Fruit fly (Drosophila melanogaster) whole organism, embryonic: ENCODE results near the gene car.
A peak's percentile ranks its signal among the peaks of the same experiment; 100 is the strongest.

ENCODE experiments used
- Adf1 ChIP-seq: fragments of 200-800 bp; sonication (Bioruptor generic); IDR thresholded peaks from 2 replicates; pipeline ENCODE4 v1.3.6; 2022; ENCODE audit warnings: missing biosample characterization, missing genetic modification characterization
- Atf-2 ChIP-seq: fragments of 200-800 bp; sonication (Bioruptor generic); optimal IDR thresholded peaks from 2 replicates; lab custom pipeline; 2016; ENCODE audit warnings: missing biosample characterization, missing genetic modification characterization
- CG10274 ChIP-seq: fragments of 200-800 bp; sonication (Bioruptor generic); optimal IDR thresholded peaks from 3 replicates; lab custom pipeline; 2017; ENCODE audit warnings: missing biosample characterization, mild to moderate bottlenecking, missing genetic modification characterization
- CG13624 ChIP-seq: fragments of 200-800 bp; sonication (Bioruptor generic); optimal IDR thresholded peaks from 2 replicates; lab custom pipeline; 2016; ENCODE audit warnings: missing biosample characterization, missing genetic modification characterization
- CG15479 ChIP-seq: fragments of 200-800 bp; sonication (Bioruptor generic); optimal IDR thresholded peaks from 3 replicates; lab custom pipeline; 2019; ENCODE audit warnings: missing biosample characterization, mild to moderate bottlenecking, missing genetic modification characterization, moderate library complexity
- CG16815 ChIP-seq: fragments of 200-800 bp; sonication (Bioruptor generic); optimal IDR thresholded peaks from 3 replicates; lab custom pipeline; 2017; ENCODE audit warnings: missing biosample characterization, mild to moderate bottlenecking, missing genetic modification characterization
- CG18262 ChIP-seq: fragments of 200-800 bp; optimal IDR thresholded peaks from 3 replicates; lab custom pipeline; 2019; ENCODE audit warnings: missing biosample characterization, mild to moderate bottlenecking, missing genetic modification characterization, moderate library complexity
- CG1832 ChIP-seq: fragments of 200-800 bp; sonication (Bioruptor generic); optimal IDR thresholded peaks from 2 replicates; lab custom pipeline; 2017; ENCODE audit warnings: missing biosample characterization, mild to moderate bottlenecking, missing genetic modification characterization, inconsistent platforms
- CG18619 ChIP-seq: fragments of 200-800 bp; sonication (Bioruptor generic); optimal IDR thresholded peaks from 3 replicates; lab custom pipeline; 2017; ENCODE audit warnings: missing biosample characterization, mild to moderate bottlenecking, missing genetic modification characterization
- CG2116 ChIP-seq: fragments of 200-800 bp; sonication (Bioruptor generic); optimal IDR thresholded peaks from 3 replicates; lab custom pipeline; 2018; ENCODE audit warnings: missing biosample characterization, mild to moderate bottlenecking, missing genetic modification characterization
- CG3163 ChIP-seq: fragments of 200-800 bp; sonication (Bioruptor generic); optimal IDR thresholded peaks from 3 replicates; lab custom pipeline; 2016; ENCODE audit warnings: missing biosample characterization, missing genetic modification characterization
- CG32532 ChIP-seq: fragments of 200-800 bp; sonication (Bioruptor generic); IDR thresholded peaks from 2 replicates; pipeline ENCODE4 v1.3.6; 2022; ENCODE audit warnings: missing biosample characterization, missing genetic modification characterization
- CG32767 ChIP-seq: fragments of 200-800 bp; sonication (Bioruptor generic); IDR thresholded peaks from 2 replicates; pipeline ENCODE4 v1.3.6; 2022; ENCODE audit warnings: missing biosample characterization, missing genetic modification characterization
- CG6689 ChIP-seq: fragments of 200-800 bp; sonication (Bioruptor generic); IDR thresholded peaks from 2 replicates; pipeline ENCODE4 v1.3.6; 2022; ENCODE audit warnings: missing biosample characterization, missing genetic modification characterization
- CG7357 ChIP-seq: fragments of 200-800 bp; sonication (Bioruptor generic); IDR thresholded peaks from 3 replicates; pipeline ENCODE4 v1.3.6; 2022; ENCODE audit warnings: missing biosample characterization, missing genetic modification characterization
- CG7372 ChIP-seq: fragments of 200-800 bp; sonication (Bioruptor generic); IDR thresholded peaks from 2 replicates; pipeline ENCODE4 v1.3.6; 2022; ENCODE audit warnings: missing biosample characterization, missing genetic modification characterization
- CG7839 ChIP-seq: fragments of 200-800 bp; sonication (Bioruptor generic); optimal IDR thresholded peaks from 3 replicates; lab custom pipeline; 2018; ENCODE audit warnings: missing biosample characterization, mild to moderate bottlenecking, missing genetic modification characterization, moderate library complexity
- CG8089 ChIP-seq: fragments of 200-800 bp; sonication (Bioruptor generic); optimal IDR thresholded peaks from 3 replicates; lab custom pipeline; 2016; ENCODE audit warnings: missing biosample characterization, missing genetic modification characterization
- CG9797 ChIP-seq: fragments of 200-800 bp; sonication (Bioruptor generic); optimal IDR thresholded peaks from 3 replicates; lab custom pipeline; 2018; ENCODE audit warnings: missing biosample characterization, mild to moderate bottlenecking, missing genetic modification characterization
- Deaf1 ChIP-seq: fragments of 200-800 bp; optimal IDR thresholded peaks from 3 replicates; lab custom pipeline; 2019; ENCODE audit warnings: missing biosample characterization, mild to moderate bottlenecking, missing genetic modification characterization, moderate library complexity
- Dp ChIP-seq: fragments of 200-800 bp; sonication (Bioruptor generic); optimal IDR thresholded peaks from 2 replicates; lab custom pipeline; 2018; ENCODE audit warnings: missing biosample characterization, mild to moderate bottlenecking, missing genetic modification characterization, moderate library complexity
- Dref ChIP-seq: fragments of 200-800 bp; sonication (Bioruptor generic); IDR thresholded peaks from 2 replicates; pipeline ENCODE4 v1.3.6; 2022; ENCODE audit warnings: missing biosample characterization, missing genetic modification characterization
- E2f2 ChIP-seq: fragments of 200-800 bp; sonication (Bioruptor generic); IDR thresholded peaks from 2 replicates; pipeline ENCODE4 v1.3.6; 2022; ENCODE audit warnings: missing biosample characterization, missing genetic modification characterization
- HLH54F ChIP-seq: fragments of 200-800 bp; sonication (Bioruptor generic); optimal IDR thresholded peaks from 3 replicates; lab custom pipeline; 2016; ENCODE audit warnings: missing biosample characterization, missing genetic modification characterization
- Hr78 ChIP-seq, 2 experiments: fragments of 200-800 bp in 1 of 2; fragments of >200 bp in 1 of 2; sonication (Bioruptor generic) in 1 of 2; optimal IDR thresholded peaks; 2 replicates each; lab custom pipeline; 2017 to 2019; ENCODE audit warnings: missing biosample characterization in 2 of 2, missing genetic modification characterization in 2 of 2, mild to moderate bottlenecking in 1 of 2, moderate library complexity in 1 of 2
- MESR4 ChIP-seq: fragments of 200-800 bp; sonication (Bioruptor generic); optimal IDR thresholded peaks from 2 replicates; lab custom pipeline; 2018; ENCODE audit warnings: missing biosample characterization, mild to moderate bottlenecking, missing genetic modification characterization, moderate library complexity
- Med ChIP-seq: fragments of 200-800 bp; sonication (Bioruptor generic); peaks from one replicate; lab custom pipeline; 2016; ENCODE audit warnings: missing biosample characterization, missing genetic modification characterization, mild to moderate bottlenecking, inconsistent platforms, moderate library complexity
- Nf-YB ChIP-seq: fragments of 200-800 bp; sonication (Bioruptor generic); optimal IDR thresholded peaks from 3 replicates; lab custom pipeline; 2019; ENCODE audit warnings: missing biosample characterization, mild to moderate bottlenecking, missing genetic modification characterization, moderate library complexity
- Pdp1 ChIP-seq, 2 experiments: fragments of 200-800 bp; sonication (Bioruptor generic); optimal IDR thresholded peaks; 3 replicates each; lab custom pipeline; 2016; ENCODE audit warnings: missing biosample characterization in 2 of 2, missing genetic modification characterization in 2 of 2, mild to moderate bottlenecking in 1 of 2, moderate library complexity in 1 of 2
- Scr ChIP-seq: fragments of 200-800 bp; sonication (Bioruptor generic); IDR thresholded peaks from 2 replicates; pipeline ENCODE4 v1.3.6; 2022; ENCODE audit warnings: missing biosample characterization, missing genetic modification characterization; ENCODE audit not compliant: partially characterized antibody
- Sry-β ChIP-seq: fragments of 200-800 bp; sonication (Bioruptor generic); optimal IDR thresholded peaks from 2 replicates; lab custom pipeline; 2018; ENCODE audit warnings: missing biosample characterization, mild to moderate bottlenecking, missing genetic modification characterization, moderate library complexity
- Sry-δ ChIP-seq: fragments of 200-800 bp; sonication (Bioruptor generic); optimal IDR thresholded peaks from 2 replicates; lab custom pipeline; 2016; ENCODE audit warnings: missing biosample characterization, missing genetic modification characterization
- ab ChIP-seq: fragments of 200-800 bp; sonication (Bioruptor generic); optimal IDR thresholded peaks from 2 replicates; lab custom pipeline; 2016; ENCODE audit warnings: missing biosample characterization, missing genetic modification characterization
- bigmax ChIP-seq: fragments of 200-800 bp; sonication (Bioruptor generic); optimal IDR thresholded peaks from 2 replicates; lab custom pipeline; 2018; ENCODE audit warnings: missing biosample characterization, mild to moderate bottlenecking, missing genetic modification characterization
- corto ChIP-seq: fragments of 200-800 bp; sonication (Bioruptor generic); optimal IDR thresholded peaks from 2 replicates; lab custom pipeline; 2016; ENCODE audit warnings: missing biosample characterization, mild to moderate bottlenecking, missing genetic modification characterization, moderate library complexity
- crol ChIP-seq: fragments of 200-800 bp; sonication (Bioruptor generic); IDR thresholded peaks from 2 replicates; pipeline ENCODE4 v1.3.6; 2022; ENCODE audit warnings: missing biosample characterization, missing genetic modification characterization
- ems ChIP-seq: fragments of 200-800 bp; sonication (Bioruptor generic); optimal IDR thresholded peaks from 3 replicates; lab custom pipeline; 2016; ENCODE audit warnings: missing biosample characterization, missing genetic modification characterization
- grn ChIP-seq: fragments of 200-800 bp; sonication (Bioruptor generic); optimal IDR thresholded peaks from 3 replicates; lab custom pipeline; 2017; ENCODE audit warnings: missing biosample characterization, missing genetic modification characterization
- gsb-n ChIP-seq: fragments of 200-800 bp; sonication (Bioruptor generic); optimal IDR thresholded peaks from 3 replicates; lab custom pipeline; 2018; ENCODE audit warnings: missing biosample characterization, mild to moderate bottlenecking, missing genetic modification characterization
- hbn ChIP-seq: fragments of 200-800 bp; sonication (Bioruptor generic); IDR thresholded peaks from 2 replicates; pipeline ENCODE4 v1.3.6; 2022; ENCODE audit warnings: missing biosample characterization, missing genetic modification characterization; ENCODE audit not compliant: partially characterized antibody
- her ChIP-seq: fragments of 200-800 bp; sonication (Bioruptor generic); optimal IDR thresholded peaks from 2 replicates; lab custom pipeline; 2016; ENCODE audit warnings: missing biosample characterization, missing genetic modification characterization
- nerfin-2 ChIP-seq: fragments of 200-800 bp; sonication (Bioruptor generic); IDR thresholded peaks from 2 replicates; pipeline ENCODE4 v1.3.6; 2022; ENCODE audit warnings: missing biosample characterization, missing genetic modification characterization; ENCODE audit not compliant: partially characterized antibody
- org-1 ChIP-seq: fragments of 200-800 bp; sonication (Bioruptor generic); optimal IDR thresholded peaks from 2 replicates; lab custom pipeline; 2017; ENCODE audit warnings: missing biosample characterization, missing genetic modification characterization
- prd ChIP-seq, 3 experiments: fragments of >200 bp in 2 of 3; fragments of 200-800 bp in 1 of 3; sonication (Bioruptor generic) in 1 of 3; optimal IDR thresholded peaks in 2 of 3; IDR thresholded peaks in 1 of 3; 2 replicates in 2 of 3; 3 replicates in 1 of 3; pipeline versions ENCODE4 v1.3.6 to Lab custom; 2017 to 2022; ENCODE audit warnings: missing biosample characterization in 1 of 3, missing genetic modification characterization in 1 of 3
- pum ChIP-seq: fragments of 200-800 bp; sonication (Bioruptor generic); optimal IDR thresholded peaks from 2 replicates; lab custom pipeline; 2016; ENCODE audit warnings: missing biosample characterization, missing genetic modification characterization
- pzg ChIP-seq: fragments of 200-800 bp; sonication (Bioruptor generic); optimal IDR thresholded peaks from 3 replicates; lab custom pipeline; 2018; ENCODE audit warnings: missing biosample characterization, mild to moderate bottlenecking, missing genetic modification characterization, moderate library complexity
- row ChIP-seq: fragments of 200-800 bp; sonication (Bioruptor generic); IDR thresholded peaks from 3 replicates; pipeline ENCODE4 v1.3.6; 2022; ENCODE audit warnings: missing biosample characterization, missing genetic modification characterization
- sens-2 ChIP-seq: fragments of 200-800 bp; sonication (Bioruptor generic); IDR thresholded peaks from 2 replicates; pipeline ENCODE4 v1.3.6; 2022; ENCODE audit warnings: missing biosample characterization, missing genetic modification characterization
- so ChIP-seq: fragments of 200-800 bp; sonication (Bioruptor generic); IDR thresholded peaks from 3 replicates; pipeline ENCODE4 v1.3.6; 2022; ENCODE audit warnings: missing biosample characterization, missing genetic modification characterization

The car gene

DNA sequence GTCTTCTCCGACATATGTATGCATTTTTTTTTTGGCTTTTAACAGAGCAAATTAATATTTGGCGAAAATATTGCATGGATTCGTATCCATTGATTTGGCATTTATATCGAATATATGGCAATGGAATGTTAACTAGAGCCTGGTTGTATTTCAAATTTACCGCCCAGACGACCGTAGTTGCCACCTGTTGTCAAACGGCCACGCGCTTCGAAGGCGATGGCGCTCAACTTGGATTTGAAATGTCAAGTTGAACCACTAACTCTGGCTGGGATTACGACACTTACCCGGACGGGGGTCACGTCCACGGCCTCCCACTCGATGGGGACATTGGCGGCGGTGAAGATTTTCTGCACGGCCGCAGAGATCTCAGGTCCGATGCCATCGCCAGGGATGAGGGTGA is 45.4 kb upstream of the car start (continued):
- peak; percentile 19; the same call in 1 of the 2 replicates for TF ChIP-seq hbn (GFP tag; lab: Robert Waterston, UW)
- no peak for TF ChIP-seq CG9797 (GFP tag; lab: Kevin White, UChicago)
- TF ChIP-seq org-1 (GFP tag; lab: Kevin White, UChicago) = no peak
- TF ChIP-seq CG7372 (GFP tag; lab: Robert Waterston, UW) = no peak
- TF ChIP-seq Adf1 (GFP tag; lab: Robert Waterston, UW) = no peak
- no peak for TF ChIP-seq Deaf1 (tag; lab: Kevin White, UChicago)
- no peak for TF ChIP-seq CG32767 (GFP tag; lab: Robert Waterston, UW)
- no peak for TF ChIP-seq CG16815
- no peak for TF ChIP-seq corto (GFP tag; lab: Kevin White, UChicago)
- TF ChIP-seq E2f2 (GFP tag; lab: Robert Waterston, UW) = peak; percentile 88
- TF ChIP-seq row (GFP tag; lab: Robert Waterston, UW) = no peak
- peak; percentile 81 for TF ChIP-seq Dp (GFP tag; lab: Kevin White, UChicago)
- no peak for TF ChIP-seq so
- no peak for TF ChIP-seq CG18619 (GFP tag; lab: Kevin White, UChicago)

DNA sequence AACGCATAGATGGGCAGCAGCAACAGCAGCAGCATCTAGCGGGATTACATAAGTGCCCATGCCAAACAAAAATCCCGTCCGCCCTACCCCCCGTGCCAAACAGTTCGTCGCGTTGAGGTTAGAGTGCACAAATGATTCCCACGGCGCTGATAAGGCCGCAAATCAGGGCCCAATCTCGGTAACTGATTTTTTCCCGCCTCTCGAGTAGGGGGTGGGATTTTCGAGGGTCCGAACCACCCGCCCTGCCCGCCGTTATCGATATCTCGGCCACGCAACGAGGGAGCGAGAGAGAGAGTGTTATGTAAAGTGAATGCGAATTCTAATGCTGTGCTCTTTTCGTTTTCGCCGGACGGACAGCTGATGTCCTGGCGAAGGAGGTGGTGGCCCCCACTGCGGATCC is 44.9 kb upstream of the car start:
- no peak for TF ChIP-seq CG18262 (tag; lab: Kevin White, UChicago)
- peak; percentile 42 for TF ChIP-seq Med (GFP tag; lab: Kevin White, UChicago)
- TF ChIP-seq ems (GFP tag; lab: Kevin White, UChicago) = no peak
- no peak for TF ChIP-seq nerfin-2 (GFP tag; lab: Robert Waterston, UW)
- TF ChIP-seq CG6689 (GFP tag; lab: Robert Waterston, UW) = no peak
- no peak for TF ChIP-seq Atf-2 (GFP tag; lab: Kevin White, UChicago)
- TF ChIP-seq CG13624 (GFP tag; lab: Kevin White, UChicago) = no peak
- TF ChIP-seq Sry-β = no peak
- no peak for TF ChIP-seq CG2116 (GFP tag; lab: Kevin White, UChicago)
- TF ChIP-seq pum = no peak
- TF ChIP-seq CG8089 (GFP tag; lab: Kevin White, UChicago) = no peak
- TF ChIP-seq sens-2 (GFP tag; lab: Robert Waterston, UW) = peak; percentile 62; the same call in 1 of the 2 replicates
- TF ChIP-seq crol (GFP tag; lab: Robert Waterston, UW) = peak; percentile 78
- TF ChIP-seq ab (GFP tag; lab: Kevin White, UChicago) = no peak
- no peak for TF ChIP-seq prd (optimal IDR thresholded peaks at IDR 0.05; lab: Kevin White, UChicago)
- no peak for TF ChIP-seq prd (GFP tag; IDR thresholded peaks at IDR 0.05; lab: Robert Waterston, UW)
- TF ChIP-seq grn (GFP tag; lab: Kevin White, UChicago) = peak; percentile 81
- TF ChIP-seq Dref (GFP tag; lab: Robert Waterston, UW) = peak; percentile 55
- TF ChIP-seq CG7839 (tag; lab: Kevin White, UChicago) = no peak
- peak; percentile 29 for TF ChIP-seq MESR4 (GFP tag; lab: Kevin White, UChicago)
- peak; percentile 16 for TF ChIP-seq pzg (GFP tag; lab: Kevin White, UChicago)
- TF ChIP-seq Nf-YB (GFP tag; lab: Kevin White, UChicago) = no peak
- TF ChIP-seq bigmax (GFP tag; lab: Kevin White, UChicago) = peak; percentile 89
- peak; percentile 51 for TF ChIP-seq CG1832
- no peak for TF ChIP-seq CG7357 (GFP tag; lab: Robert Waterston, UW)
- 0 out of 2 replicates have a peak, but pooled peaks have one; percentile 15 for TF ChIP-seq Scr (GFP tag; lab: Robert Waterston, UW)
- no peak for TF ChIP-seq CG10274
- TF ChIP-seq Sry-δ (GFP tag; lab: Kevin White, UChicago) = no peak
- TF ChIP-seq CG3163 (GFP tag; lab: Kevin White, UChicago) = no peak
- TF ChIP-seq Pdp1 (GFP tag; optimal IDR thresholded peaks at IDR 0.05; lab: Kevin White, UChicago) = peak in 1 of 2 experiments; percentile 95
- no peak for TF ChIP-seq her (GFP tag; lab: Kevin White, UChicago)
- peak; percentile 32; the same call in 1 of the 2 replicates for TF ChIP-seq CG32532
- no peak for TF ChIP-seq HLH54F
- peak; percentile 79 for TF ChIP-seq CG15479 (GFP tag; lab: Kevin White, UChicago)
- TF ChIP-seq Hr78 (GFP tag; optimal IDR thresholded peaks at IDR 0.05; lab: Kevin White, UChicago) = peak in 1 of 2 experiments; percentile 74
- TF ChIP-seq gsb-n (tag; lab: Kevin White, UChicago) = no peak
